Worm (Caenorhabditis elegans) whole organism, midembryonic: ENCODE data around the gene C25F9.14.

Experiments
- T22C8.4 ChIP-seq: fragments of 200-800 bp; sonication (Bioruptor generic); IDR thresholded peaks from 2 replicates; pipeline ENCODE4 v1.3.6; 2022; ENCODE audit warnings: missing genetic modification characterization, missing compliant biosample characterization
- cog-1 ChIP-seq: sonication (generic microtip); optimal IDR thresholded peaks from 2 replicates; lab custom pipeline; 2016; ENCODE audit warnings: missing genetic modification characterization, missing compliant biosample characterization
- flt-1 ChIP-seq: fragments of 200-800 bp; sonication (Bioruptor generic); IDR thresholded peaks from 2 replicates; pipeline ENCODE4 v1.3.6; 2022; ENCODE audit warnings: missing genetic modification characterization, missing compliant biosample characterization
- klf-2 ChIP-seq: fragments of 200-800 bp; sonication (Bioruptor generic); conservative IDR thresholded peaks from 2 replicates; pipeline ENCODE4 v1.3.6; 2022; ENCODE audit warnings: missing genetic modification reagents, missing genetic modification characterization, missing compliant biosample characterization
- med-1 ChIP-seq: sonication (generic microtip); optimal IDR thresholded peaks from 2 replicates; lab custom pipeline; 2017; ENCODE audit warnings: missing genetic modification characterization, mild to moderate bottlenecking, missing compliant biosample characterization, antibody characterized with exemption, missing genetic modification reagents; ENCODE audit not compliant: insufficient read depth
- ref-1 ChIP-seq: fragments of 200-800 bp; sonication (Bioruptor generic); conservative IDR thresholded peaks from 2 replicates; pipeline ENCODE4 v1.3.6; 2022; ENCODE audit warnings: missing genetic modification reagents, missing genetic modification characterization, missing compliant biosample characterization
- tab-1 ChIP-seq: fragments of 200-800 bp; sonication (Bioruptor generic); IDR thresholded peaks from 2 replicates; pipeline ENCODE4 v1.3.6; 2022; ENCODE audit warnings: missing genetic modification characterization, missing compliant biosample characterization
- ztf-23 ChIP-seq: fragments of 200-800 bp; sonication (Bioruptor generic); IDR thresholded peaks from 2 replicates; pipeline ENCODE4 v1.3.6; 2022; ENCODE audit warnings: missing genetic modification reagents, missing genetic modification characterization, missing compliant biosample characterization
- ztf-29 ChIP-seq: fragments of 200-800 bp; sonication (Bioruptor generic); IDR thresholded peaks from 2 replicates; pipeline ENCODE4 v1.3.6; 2022; ENCODE audit warnings: missing genetic modification reagents, missing genetic modification characterization, missing compliant biosample characterization

DNA sequence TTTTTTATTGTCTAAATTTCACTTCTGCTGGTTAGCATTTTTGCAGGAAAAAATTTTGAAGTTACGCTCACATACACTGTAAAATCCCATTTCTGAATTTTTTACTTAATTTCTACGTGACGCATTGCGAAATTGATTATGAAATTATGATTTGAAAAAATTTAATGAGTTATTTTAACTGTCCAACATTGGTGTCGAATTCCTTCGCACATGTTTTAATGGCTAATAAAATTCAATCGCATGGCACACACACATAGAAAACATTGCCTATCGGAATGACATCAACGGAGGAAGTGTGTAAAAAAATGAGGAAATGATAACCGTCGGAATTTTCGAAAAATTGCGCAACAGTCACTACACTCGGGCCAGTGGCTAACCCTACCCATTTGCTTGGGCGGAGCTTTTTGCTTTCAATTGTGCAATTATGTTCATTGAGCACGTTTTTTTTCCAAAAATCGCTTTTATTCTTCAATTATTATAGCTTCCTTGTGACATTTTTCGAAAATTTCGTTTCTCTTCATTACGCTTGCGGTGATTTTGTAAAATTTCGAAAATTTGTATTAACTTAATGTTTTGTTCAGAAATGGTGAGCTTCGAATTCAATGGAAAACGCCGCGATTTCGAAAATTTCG is 2.4 kb upstream of the C25F9.14 start, which contains the start of gene C25F9.16:
- no peak for TF ChIP-seq ztf-29 (GFP tag; lab: Robert Waterston, UW)
- no peak for TF ChIP-seq klf-2 (GFP tag; lab: Robert Waterston, UW)
- TF ChIP-seq cog-1 (tag; lab: Kevin White, UChicago) = no peak
- TF ChIP-seq med-1 (GFP tag; lab: Kevin White, UChicago) = no peak
- no peak for TF ChIP-seq ztf-23 (GFP tag; lab: Robert Waterston, UW)
- no peak for TF ChIP-seq T22C8.4 (GFP tag; lab: Robert Waterston, UW)
- no peak for TF ChIP-seq flt-1 (GFP tag; lab: Robert Waterston, UW)
- TF ChIP-seq tab-1 (GFP tag; lab: Robert Waterston, UW) = no peak
- TF ChIP-seq ref-1 (GFP tag; lab: Robert Waterston, UW) = no peak
